Worm (Caenorhabditis elegans) whole organism, young adult: ENCODE measurements around the gene csb-1.

Experiments
- B0019.2 ChIP-seq: fragments of 200-800 bp; sonication (Bioruptor generic); conservative IDR thresholded peaks from 2 replicates; pipeline ENCODE4 v1.3.6; 2022; ENCODE audit warnings: missing genetic modification reagents, missing genetic modification characterization, missing compliant biosample characterization
- B0336.3 ChIP-seq: fragments of 200-800 bp; sonication (Bioruptor generic); IDR thresholded peaks from 2 replicates; pipeline ENCODE4 v1.3.6; 2022; ENCODE audit warnings: missing genetic modification characterization, missing compliant biosample characterization
- F52B5.7 ChIP-seq: sonication (generic microtip); optimal IDR thresholded peaks from 2 replicates; lab custom pipeline; 2016; ENCODE audit warnings: mild to moderate bottlenecking, missing genetic modification characterization, missing compliant biosample characterization
- F57A8.1 ChIP-seq: fragments of 200-800 bp; sonication (Bioruptor generic); optimal IDR thresholded peaks from 2 replicates; lab custom pipeline; 2018; ENCODE audit warnings: mild to moderate bottlenecking, missing genetic modification characterization, moderate library complexity, missing compliant biosample characterization
- F57C9.4 ChIP-seq: sonication (generic microtip); optimal IDR thresholded peaks from 2 replicates; lab custom pipeline; 2017; ENCODE audit warnings: mild to moderate bottlenecking, missing genetic modification characterization, missing compliant biosample characterization
- K12H6.12 ChIP-seq: fragments of 200-800 bp; sonication (Bioruptor generic); optimal IDR thresholded peaks from 2 replicates; lab custom pipeline; 2018; ENCODE audit warnings: mild to moderate bottlenecking, missing genetic modification characterization, missing compliant biosample characterization
- Y53F4B.3 ChIP-seq: fragments of 200-800 bp; sonication (Bioruptor generic); IDR thresholded peaks from 2 replicates; pipeline ENCODE4 v1.3.6; 2022; ENCODE audit warnings: missing genetic modification reagents, missing genetic modification characterization, missing compliant biosample characterization
- Y56A3A.18 ChIP-seq: fragments of 200-800 bp; sonication (Bioruptor generic); IDR thresholded peaks from 2 replicates; pipeline ENCODE4 v1.3.6; 2022; ENCODE audit warnings: missing genetic modification reagents, missing genetic modification characterization, missing compliant biosample characterization
- ZK185.1 ChIP-seq: sonication (generic microtip); optimal IDR thresholded peaks from 2 replicates; lab custom pipeline; 2016; ENCODE audit warnings: mild to moderate bottlenecking, missing genetic modification characterization, missing compliant biosample characterization; ENCODE audit not compliant: poor library complexity, severe bottlenecking
- ama-1 ChIP-seq, 3 experiments: fragments of 150-350 bp in 1 of 3; sonication (generic microtip) in 2 of 3; optimal IDR thresholded peaks; 2 replicates each; lab custom pipeline; 2014 to 2018; ENCODE audit warnings: missing biosample characterization in 2 of 3, missing genetic modification characterization in 2 of 3, missing genetic modification reagents in 2 of 3
- bed-2 ChIP-seq: fragments of 200-800 bp; sonication (Bioruptor generic); IDR thresholded peaks from 2 replicates; pipeline ENCODE4 v1.3.6; 2022; ENCODE audit warnings: missing genetic modification reagents, missing genetic modification characterization, missing compliant biosample characterization
- ceh-40 ChIP-seq: fragments of 200-800 bp; sonication (Bioruptor generic); IDR thresholded peaks from 2 replicates; pipeline ENCODE4 v1.3.6; 2022; ENCODE audit warnings: missing genetic modification characterization, missing compliant biosample characterization
- ceh-91 ChIP-seq: fragments of 200-800 bp; sonication (Bioruptor generic); IDR thresholded peaks from 2 replicates; pipeline ENCODE4 v1.3.6; 2022; ENCODE audit warnings: missing genetic modification reagents, missing genetic modification characterization, missing compliant biosample characterization
- dox-1 ChIP-seq: fragments of 200-800 bp; sonication (Bioruptor generic); IDR thresholded peaks from 2 replicates; pipeline ENCODE4 v1.3.6; 2022; ENCODE audit warnings: missing genetic modification reagents, missing genetic modification characterization, missing compliant biosample characterization
- efl-1 ChIP-seq: fragments of 150-350 bp; optimal IDR thresholded peaks from 2 replicates; lab custom pipeline; 2014; ENCODE audit warnings: missing biosample characterization, missing genetic modification reagents, missing genetic modification characterization
- egl-44 ChIP-seq: fragments of 200-800 bp; sonication (Bioruptor generic); IDR thresholded peaks from 2 replicates; pipeline ENCODE4 v1.3.6; 2022; ENCODE audit warnings: missing genetic modification reagents, missing genetic modification characterization, missing compliant biosample characterization
- egrh-3 ChIP-seq: fragments of 200-800 bp; sonication (Bioruptor generic); IDR thresholded peaks from 2 replicates; pipeline ENCODE4 v1.3.6; 2022; ENCODE audit warnings: missing genetic modification reagents, missing genetic modification characterization, missing compliant biosample characterization
- fkh-3 ChIP-seq: sonication (generic microtip); optimal IDR thresholded peaks from 2 replicates; lab custom pipeline; 2016; ENCODE audit warnings: mild to moderate bottlenecking, missing genetic modification characterization, missing compliant biosample characterization
- gei-17 ChIP-seq: fragments of 200-800 bp; sonication (Bioruptor generic); optimal IDR thresholded peaks from 2 replicates; lab custom pipeline; 2018; ENCODE audit warnings: mild to moderate bottlenecking, missing genetic modification characterization, missing compliant biosample characterization
- hrde-1 ChIP-seq: sonication (generic microtip); optimal IDR thresholded peaks from 2 replicates; lab custom pipeline; 2016; ENCODE audit warnings: missing genetic modification characterization, mild to moderate bottlenecking, missing compliant biosample characterization, moderate library complexity, missing genotype, missing genetic modification reagents, borderline replicate concordance
- hsf-1 ChIP-seq: fragments of 200-800 bp; sonication (Bioruptor generic); IDR thresholded peaks from 2 replicates; pipeline ENCODE4 v1.3.6; 2022; ENCODE audit warnings: missing genetic modification reagents, missing genetic modification characterization, missing compliant biosample characterization
- lsl-1 ChIP-seq: fragments of 200-800 bp; sonication (Bioruptor generic); optimal IDR thresholded peaks from 2 replicates; lab custom pipeline; 2018; ENCODE audit warnings: mild to moderate bottlenecking, missing genetic modification characterization, moderate library complexity, missing compliant biosample characterization
- mcd-1 ChIP-seq: fragments of 200-800 bp; sonication (Bioruptor generic); IDR thresholded peaks from 2 replicates; pipeline ENCODE4 v1.3.6; 2022; ENCODE audit warnings: missing genetic modification reagents, missing genetic modification characterization, missing compliant biosample characterization
- nfyb-1 ChIP-seq: fragments of 200-800 bp; sonication (Bioruptor generic); IDR thresholded peaks from 2 replicates; pipeline ENCODE4 v1.3.6; 2022; ENCODE audit warnings: missing genetic modification reagents, missing genetic modification characterization, missing compliant biosample characterization
- nhr-120 ChIP-seq: fragments of 200-800 bp; sonication (Bioruptor generic); IDR thresholded peaks from 2 replicates; pipeline ENCODE4 v1.3.6; 2022; ENCODE audit warnings: missing genetic modification characterization, missing compliant biosample characterization
- nhr-179 ChIP-seq: sonication (generic microtip); optimal IDR thresholded peaks from 2 replicates; lab custom pipeline; 2016; ENCODE audit warnings: mild to moderate bottlenecking, missing genetic modification characterization, missing compliant biosample characterization
- nhr-80 ChIP-seq: sonication (generic microtip); optimal IDR thresholded peaks from 2 replicates; lab custom pipeline; 2016; ENCODE audit warnings: missing genetic modification characterization, missing compliant biosample characterization
- pbrm-1 ChIP-seq: fragments of 200-800 bp; sonication (Bioruptor generic); IDR thresholded peaks from 2 replicates; pipeline ENCODE4 v1.3.6; 2022; ENCODE audit warnings: missing genetic modification reagents, missing genetic modification characterization, missing compliant biosample characterization
- sea-2 ChIP-seq: fragments of 200-800 bp; sonication (Bioruptor generic); IDR thresholded peaks from 2 replicates; pipeline ENCODE4 v1.3.6; 2022; ENCODE audit warnings: missing genetic modification characterization, missing compliant biosample characterization
- snpc-4 ChIP-seq, 5 experiments: fragments of 150-350 bp in 1 of 5; sonication (generic microtip) in 4 of 5; optimal IDR thresholded peaks; 2 replicates each; lab custom pipeline; 2014 to 2018; ENCODE audit warnings: missing genetic modification characterization in 5 of 5, missing biosample characterization in 3 of 5, antibody characterized with exemption in 2 of 5, mild to moderate bottlenecking in 2 of 5, missing compliant biosample characterization in 2 of 5, missing genotype in 2 of 5, moderate library complexity in 2 of 5, missing genetic modification reagents in 1 of 5
- tbp1 ChIP-seq: fragments of 200-800 bp; sonication (Bioruptor generic); optimal IDR thresholded peaks from 2 replicates; lab custom pipeline; 2018; ENCODE audit warnings: mild to moderate bottlenecking, missing genetic modification characterization, missing compliant biosample characterization
- tlf-1 ChIP-seq: fragments of 200-800 bp; sonication (Bioruptor generic); optimal IDR thresholded peaks from 2 replicates; lab custom pipeline; 2018; ENCODE audit warnings: mild to moderate bottlenecking, missing genetic modification characterization, missing compliant biosample characterization
- unc-62 ChIP-seq: fragments of 150-350 bp; optimal IDR thresholded peaks from 2 replicates; lab custom pipeline; 2014; ENCODE audit warnings: missing biosample characterization, missing genetic modification reagents, missing genetic modification characterization
- zfh-2 ChIP-seq: fragments of 200-800 bp; sonication (Bioruptor generic); conservative IDR thresholded peaks from 2 replicates; pipeline ENCODE4 v1.3.6; 2022; ENCODE audit warnings: missing genetic modification reagents, missing genetic modification characterization, missing compliant biosample characterization
- zim-3 ChIP-seq: sonication (generic microtip); optimal IDR thresholded peaks from 2 replicates; lab custom pipeline; 2017; ENCODE audit warnings: mild to moderate bottlenecking, missing genetic modification characterization, moderate library complexity, missing compliant biosample characterization
- ztf-22 ChIP-seq: fragments of 200-800 bp; sonication (Bioruptor generic); optimal IDR thresholded peaks from 2 replicates; lab custom pipeline; 2018; ENCODE audit warnings: mild to moderate bottlenecking, missing genetic modification characterization, moderate library complexity, missing compliant biosample characterization
- ztf-26 ChIP-seq: sonication (generic microtip); optimal IDR thresholded peaks from 2 replicates; lab custom pipeline; 2017; ENCODE audit warnings: missing genetic modification characterization, missing compliant biosample characterization

Gene csb-1

DNA sequence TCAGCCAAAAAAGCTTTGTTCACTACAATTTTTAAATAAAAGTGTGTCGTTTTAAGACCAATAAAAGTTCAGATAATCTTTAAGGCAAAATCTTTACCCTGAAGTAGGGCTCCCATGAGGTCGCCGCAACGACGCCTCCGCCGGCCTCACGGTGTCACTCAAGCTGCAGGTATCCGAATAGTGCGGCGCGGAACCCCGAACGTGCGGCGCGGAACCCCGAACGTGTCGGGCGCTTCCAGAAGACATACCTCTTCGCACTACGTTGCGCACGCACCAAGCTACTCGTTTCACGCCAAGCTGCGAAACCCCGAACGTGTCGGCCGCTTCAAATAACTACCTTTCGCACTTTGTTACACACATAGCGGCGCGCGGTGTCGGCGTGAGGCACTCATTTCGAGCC is 47.1 kb upstream of the csb-1 start:
- TF ChIP-seq nhr-80 (no peak), ceh-91 (GFP tag; lab: Robert Waterston, UW) (no peak), K12H6.12 (no peak), B0019.2 (GFP tag; lab: Robert Waterston, UW) (no peak), ztf-22 (GFP tag; lab: Kevin White, UChicago) (no peak), mcd-1 (no peak), egrh-3 (GFP tag; lab: Robert Waterston, UW) (peak; percentile 53; the same call in 1 of the 2 replicates), lsl-1 (no peak), B0336.3 (GFP tag; lab: Robert Waterston, UW) (no peak), nfyb-1 (GFP tag; lab: Robert Waterston, UW) (no peak), nhr-179 (tag; lab: Kevin White, UChicago) (no peak), bed-2 (GFP tag; lab: Robert Waterston, UW) (no peak), hrde-1 (tag; lab: Kevin White, UChicago) (no peak), zfh-2 (peak; percentile 84), zim-3 (tag; lab: Kevin White, UChicago) (peak; percentile 5), sea-2 (GFP tag; lab: Robert Waterston, UW) (no peak), F57C9.4 (tag; lab: Kevin White, UChicago) (no peak), ceh-40 (no peak)

ce11 chrX:15910328-15910727 is 44.6 kb upstream of the csb-1 start, which contains the start of gene npr-33:
TSS of gene npr-33 (plus strand) at chrX:15910628.
- TF ChIP-seq Y56A3A.18 (GFP tag; lab: Robert Waterston, UW): no peak
- no peak for TF ChIP-seq K12H6.12
- no peak for TF ChIP-seq unc-62 (GFP tag; lab: Kevin White, UChicago)
- no peak for TF ChIP-seq tbp1
- no peak for TF ChIP-seq nhr-179 (tag; lab: Kevin White, UChicago)
- no peak for TF ChIP-seq nhr-120 (GFP tag; lab: Robert Waterston, UW)
- no peak for TF ChIP-seq Y53F4B.3
- TF ChIP-seq ama-1 (optimal IDR thresholded peaks at IDR 0.05; lab: Kevin White, UChicago): no peak
- TF ChIP-seq ama-1 (GFP tag; optimal IDR thresholded peaks at IDR 0.05; lab: Kevin White, UChicago): no peak
- no peak for TF ChIP-seq pbrm-1
- no peak for TF ChIP-seq fkh-3 (tag; lab: Kevin White, UChicago)
- no peak for TF ChIP-seq hrde-1 (tag; lab: Kevin White, UChicago)
- TF ChIP-seq tlf-1 (GFP tag; lab: Kevin White, UChicago): no peak
- no peak for TF ChIP-seq efl-1
- no peak for TF ChIP-seq F57A8.1 (GFP tag; lab: Kevin White, UChicago)
- TF ChIP-seq ztf-26 (tag; lab: Kevin White, UChicago): no peak
- TF ChIP-seq dox-1 (GFP tag; lab: Robert Waterston, UW): no peak
- no peak for TF ChIP-seq ceh-40
- no peak for TF ChIP-seq egl-44
- TF ChIP-seq hsf-1 (GFP tag; lab: Robert Waterston, UW): no peak
- TF ChIP-seq, all 124 proteins: peak for 0

DNA sequence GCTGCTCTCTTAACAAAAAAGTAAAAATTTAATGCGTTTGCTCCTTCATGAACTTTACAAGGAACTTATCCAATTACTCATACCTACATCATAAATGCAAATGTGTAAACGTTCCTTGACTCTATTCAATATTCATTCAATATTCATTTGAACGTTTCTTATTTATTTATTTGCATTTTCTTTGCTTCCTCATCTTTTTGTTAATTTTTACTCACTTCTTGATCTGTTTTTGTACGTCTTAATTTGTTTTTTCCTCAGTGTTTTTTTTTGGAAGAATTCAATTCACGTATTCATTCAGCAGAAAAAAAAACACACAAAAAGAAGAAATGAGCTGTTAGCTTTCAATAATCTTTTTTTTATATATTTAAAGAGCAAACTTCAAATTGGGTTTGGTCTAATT is 37.1 kb upstream of the csb-1 start:
- no peak for TF ChIP-seq ZK185.1 (tag; lab: Kevin White, UChicago)

ce11 chrX:15901214-15901613 is 35.5 kb upstream of the csb-1 start:
- TF ChIP-seq snpc-4 (GFP tag; optimal IDR thresholded peaks at IDR 0.05; lab: Kevin White, UChicago) (no peak), snpc-4 (tag; optimal IDR thresholded peaks at IDR 0.05; lab: Kevin White, UChicago) (peak in 2 of 4 experiments; percentile 27 to 75), gei-17 (no peak), zfh-2 (peak; percentile 70; the same call in 1 of the 2 replicates), F52B5.7 (no peak)
